Worm (Caenorhabditis elegans): ENCODE data around the gene K08E3.2.

ce11 chrIII:13741410-13741809 lies 7.1 kb downstream of the K08E3.2 start:
- TF ChIP-seq ama-1 (optimal IDR thresholded peaks at IDR 0.05) (no peak), hlh-17 (GFP tag; optimal IDR thresholded peaks at IDR 0.05; ENCODE audit: borderline replicate concordance) (no peak), lin-14 (GFP tag; optimal IDR thresholded peaks at IDR 0.05) (no peak), nhr-12 (tag; optimal IDR thresholded peaks at IDR 0.05) (no peak), nhr-28 (tag; optimal IDR thresholded peaks at IDR 0.05) (no peak), aly-2 (tag; optimal IDR thresholded peaks at IDR 0.05) (no peak), blmp-1 (tag; optimal IDR thresholded peaks at IDR 0.05) (no peak), lin-13 (GFP tag; optimal IDR thresholded peaks at IDR 0.05) (no peak), egl-27 (tag; optimal IDR thresholded peaks at IDR 0.05) (no peak), egl-13 (tag; optimal IDR thresholded peaks at IDR 0.05) (no peak), skn-1 (tag; optimal IDR thresholded peaks at IDR 0.05) (no peak), nhr-11 (tag; optimal IDR thresholded peaks at IDR 0.05) (no peak)
